Fruit fly (Drosophila melanogaster) whole organism: ENCODE measurements around the gene Pez.

Experiments
- EcR ChIP-seq, 2 experiments: fragments of >200 bp; optimal IDR thresholded peaks; 2 replicates each; lab custom pipeline; 2017; ENCODE audit warnings: missing biosample characterization in 2 of 2, missing genetic modification characterization in 2 of 2, missing genetic modification reagents in 2 of 2
- pan ChIP-seq: fragments of >200 bp; optimal IDR thresholded peaks from 2 replicates; lab custom pipeline; 2017
- usp ChIP-seq: fragments of >200 bp; optimal IDR thresholded peaks from 2 replicates; lab custom pipeline; 2017; ENCODE audit warnings: missing biosample characterization, missing genetic modification characterization, mixed read lengths

dm6 chr2L:6319068-6319467, 19.4 kb downstream of the Pez start:
- TF ChIP-seq usp (GFP tag; lab: Kevin White, UChicago) (no peak), pan (lab: Kevin White, UChicago) (no peak), EcR (GFP tag; optimal IDR thresholded peaks at IDR 0.05; lab: Kevin White, UChicago) (no peak)
